Worm (Caenorhabditis elegans): ENCODE data around the gene gcs-1.

Gene gcs-1

ce11 chrII:9038736-9039135 lies 635 bp upstream of the gcs-1 start:
- TF ChIP-seq ztf-11 (tag; optimal IDR thresholded peaks at IDR 0.05) (no peak), snpc-4 (tag; optimal IDR thresholded peaks at IDR 0.05) (no peak), zip-8 (tag; optimal IDR thresholded peaks at IDR 0.05) (no peak), sem-2 (GFP tag; optimal IDR thresholded peaks at IDR 0.05) (no peak), mls-2 (tag; optimal IDR thresholded peaks at IDR 0.05) (no peak)

ce11 chrII:9033034-9033433 lies 5.1 kb downstream of the gcs-1 start:
- TF ChIP-seq lin-13 (tag; optimal IDR thresholded peaks at IDR 0.05) (no peak), nhr-76 (tag; optimal IDR thresholded peaks at IDR 0.05) (no peak), nhr-28 (tag; optimal IDR thresholded peaks at IDR 0.05) (no peak), nhr-12 (tag; optimal IDR thresholded peaks at IDR 0.05) (no peak), ceh-39 (tag; optimal IDR thresholded peaks at IDR 0.05) (no peak), mep-1 (tag; optimal IDR thresholded peaks at IDR 0.05) (no peak)

- TF ChIP-seq blmp-1 (tag; optimal IDR thresholded peaks at IDR 0.05) = no peak
- no peak for TF ChIP-seq drap-1 (GFP tag; optimal IDR thresholded peaks at IDR 0.05)
- no peak for TF ChIP-seq cnd-1 (tag; optimal IDR thresholded peaks at IDR 0.05)
- TF ChIP-seq nhr-12 (tag; optimal IDR thresholded peaks at IDR 0.05) = no peak
- TF ChIP-seq ces-1 (GFP tag; optimal IDR thresholded peaks at IDR 0.05) = no peak
- no peak for TF ChIP-seq bed-3 (GFP tag; optimal IDR thresholded peaks at IDR 0.05)
- no peak for TF ChIP-seq elt-1 (tag; optimal IDR thresholded peaks at IDR 0.05; ENCODE audit: borderline replicate concordance, insufficient read depth)
- TF ChIP-seq flh-1 (GFP tag; optimal IDR thresholded peaks at IDR 0.05) = no peak
- TF ChIP-seq unc-39 (tag; optimal IDR thresholded peaks at IDR 0.05) = no peak
- TF ChIP-seq tbx-8 (GFP tag; optimal IDR thresholded peaks at IDR 0.05) = no peak
- TF ChIP-seq hlh-1 (tag; optimal IDR thresholded peaks at IDR 0.05) = no peak
- TF ChIP-seq mab-5 (tag; optimal IDR thresholded peaks at IDR 0.05) = no peak
- TF ChIP-seq sem-2 (GFP tag; optimal IDR thresholded peaks at IDR 0.05) = no peak
- no peak for TF ChIP-seq M03D4.4 (tag; optimal IDR thresholded peaks at IDR 0.05)
- no peak for TF ChIP-seq mep-1 (tag; optimal IDR thresholded peaks at IDR 0.05)
These were observed 6.2 kb downstream of the gcs-1 start for ce11 chrII:9031891-9032290.

DNA sequence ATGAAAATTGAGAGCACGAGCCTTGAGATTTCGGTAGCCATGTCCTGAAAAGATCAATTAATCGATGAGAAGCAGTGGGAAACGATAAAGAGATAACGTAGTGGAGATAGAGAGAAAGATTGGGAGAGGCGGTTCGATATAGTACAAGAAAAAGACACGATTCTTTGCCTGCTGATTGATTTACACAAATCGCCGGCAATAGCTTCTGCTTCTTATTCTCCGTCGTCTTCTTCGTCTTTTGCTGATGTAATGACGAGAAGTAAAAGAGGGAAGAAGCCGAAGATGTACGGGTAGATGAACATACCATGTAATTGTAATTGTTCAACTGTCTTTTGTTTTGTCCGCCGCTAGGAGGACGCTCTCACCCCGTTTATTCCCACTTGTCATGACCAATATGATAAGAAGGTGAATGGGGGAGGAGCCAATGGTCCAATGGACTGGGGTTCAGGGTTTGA lies 8.9 kb downstream of the gcs-1 start, which contains the start of gene F37B12.1:
F37B12.1 (minus strand) TSS at position 51 of the 455 bp plus-strand sequence.
- no peak for TF ChIP-seq M03D4.4 (tag; optimal IDR thresholded peaks at IDR 0.05)
- no peak for TF ChIP-seq bed-3 (GFP tag; optimal IDR thresholded peaks at IDR 0.05)
- TF ChIP-seq flh-1 (GFP tag; optimal IDR thresholded peaks at IDR 0.05) = no peak
- TF ChIP-seq unc-62 (GFP tag; optimal IDR thresholded peaks at IDR 0.05) = no peak
- no peak for TF ChIP-seq nhr-12 (tag; optimal IDR thresholded peaks at IDR 0.05)
- TF ChIP-seq cnd-1 (tag; optimal IDR thresholded peaks at IDR 0.05) = no peak
- TF ChIP-seq snpc-4 (tag; optimal IDR thresholded peaks at IDR 0.05) = no peak
- TF ChIP-seq nhr-76 (tag; optimal IDR thresholded peaks at IDR 0.05) = no peak
- no peak for TF ChIP-seq mep-1 (tag; optimal IDR thresholded peaks at IDR 0.05)
- TF ChIP-seq nhr-237 (tag; optimal IDR thresholded peaks at IDR 0.05) = no peak
- TF ChIP-seq lin-13 (tag; optimal IDR thresholded peaks at IDR 0.05) = no peak
- TF ChIP-seq mls-2 (tag; optimal IDR thresholded peaks at IDR 0.05) = no peak
- TF ChIP-seq nhr-28 (tag; optimal IDR thresholded peaks at IDR 0.05) = no peak
- no peak for TF ChIP-seq sptf-1 (tag; optimal IDR thresholded peaks at IDR 0.05)
- TF ChIP-seq ztf-11 (tag; optimal IDR thresholded peaks at IDR 0.05) = no peak
- TF ChIP-seq blmp-1 (tag; optimal IDR thresholded peaks at IDR 0.05) = no peak
- no peak for TF ChIP-seq zip-8 (tag; optimal IDR thresholded peaks at IDR 0.05)

ce11 chrII:9028096-9028495 lies 10.0 kb downstream of the gcs-1 start:
- no peak for TF ChIP-seq unc-39 (tag; optimal IDR thresholded peaks at IDR 0.05)

DNA sequence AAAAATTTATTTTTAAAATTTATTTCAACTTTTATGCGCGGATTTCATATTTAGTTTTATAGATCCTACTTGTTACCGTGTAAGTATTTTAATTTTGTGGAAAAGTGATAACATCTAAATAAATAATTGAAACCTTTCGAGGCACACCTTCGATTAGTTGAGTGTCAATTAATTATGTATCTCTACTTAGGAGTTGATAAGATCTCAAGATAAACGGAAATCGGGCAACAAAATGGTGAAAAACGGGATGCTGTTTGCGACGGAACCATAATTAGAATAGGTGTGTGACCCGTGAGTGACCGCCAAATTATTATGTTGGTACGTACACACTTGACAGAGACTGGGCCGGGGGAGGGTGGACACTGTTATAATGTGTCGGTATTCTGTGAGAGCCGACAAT lies 11.8 kb downstream of the gcs-1 start:
- TF ChIP-seq pha-4 (tag; optimal IDR thresholded peaks at IDR 0.05) = no peak
- no peak for TF ChIP-seq snpc-4 (tag; optimal IDR thresholded peaks at IDR 0.05)
- TF ChIP-seq nhr-2 (tag; optimal IDR thresholded peaks at IDR 0.05) = peak; percentile 44
- no peak for TF ChIP-seq elt-1 (tag; optimal IDR thresholded peaks at IDR 0.05; ENCODE audit: borderline replicate concordance, insufficient read depth)

- TF ChIP-seq blmp-1 (tag; optimal IDR thresholded peaks at IDR 0.05) (no peak), sptf-1 (tag; optimal IDR thresholded peaks at IDR 0.05) (no peak), lin-13 (tag; optimal IDR thresholded peaks at IDR 0.05) (no peak), nhr-12 (tag; optimal IDR thresholded peaks at IDR 0.05) (no peak), cnd-1 (tag; optimal IDR thresholded peaks at IDR 0.05) (no peak), nhr-28 (tag; optimal IDR thresholded peaks at IDR 0.05) (no peak), elt-1 (tag; optimal IDR thresholded peaks at IDR 0.05; ENCODE audit: borderline replicate concordance, insufficient read depth) (no peak), mls-2 (tag; optimal IDR thresholded peaks at IDR 0.05) (no peak), drap-1 (GFP tag; optimal IDR thresholded peaks at IDR 0.05) (no peak), flh-1 (GFP tag; optimal IDR thresholded peaks at IDR 0.05) (no peak)
These were observed 13.8 kb downstream of the gcs-1 start for ce11 chrII:9024312-9024711.
